Worm (Caenorhabditis elegans) whole organism, young adult: ENCODE data around the gene Y71H2B.8.

Source experiments
- F37B4.10 ChIP-seq: fragments of 200-800 bp; sonication (Bioruptor generic); IDR thresholded peaks from 2 replicates; pipeline ENCODE4 v1.3.6; 2022; ENCODE audit warnings: missing genetic modification characterization, missing compliant biosample characterization
- athp-1 ChIP-seq: sonication (generic microtip); optimal IDR thresholded peaks from 2 replicates; lab custom pipeline; 2017; ENCODE audit warnings: mild to moderate bottlenecking, missing genetic modification characterization, missing compliant biosample characterization
- attf-6 ChIP-seq: fragments of 200-800 bp; sonication (Bioruptor generic); IDR thresholded peaks from 2 replicates; pipeline ENCODE4 v1.3.6; 2022; ENCODE audit warnings: missing genetic modification reagents, missing genetic modification characterization, missing compliant biosample characterization
- ccch-3 ChIP-seq: fragments of 200-800 bp; sonication (Bioruptor generic); optimal IDR thresholded peaks from 2 replicates; lab custom pipeline; 2018; ENCODE audit warnings: mild to moderate bottlenecking, missing genetic modification characterization, missing compliant biosample characterization
- ceh-27 ChIP-seq: fragments of 200-800 bp; sonication (Bioruptor generic); optimal IDR thresholded peaks from 2 replicates; lab custom pipeline; 2018; ENCODE audit warnings: mild to moderate bottlenecking, missing genetic modification characterization, moderate library complexity, missing compliant biosample characterization
- egl-18 ChIP-seq: fragments of 200-800 bp; sonication (Bioruptor generic); IDR thresholded peaks from 2 replicates; pipeline ENCODE4 v1.3.6; 2022; ENCODE audit warnings: missing genetic modification reagents, missing genetic modification characterization, missing compliant biosample characterization
- egl-44 ChIP-seq: fragments of 200-800 bp; sonication (Bioruptor generic); IDR thresholded peaks from 2 replicates; pipeline ENCODE4 v1.3.6; 2022; ENCODE audit warnings: missing genetic modification reagents, missing genetic modification characterization, missing compliant biosample characterization
- lsy-27 ChIP-seq: sonication (generic microtip); optimal IDR thresholded peaks from 2 replicates; lab custom pipeline; 2017; ENCODE audit warnings: missing genetic modification characterization, mild to moderate bottlenecking, missing compliant biosample characterization, antibody characterized with exemption, missing genotype, borderline replicate concordance; ENCODE audit not compliant: insufficient read depth
- nhr-120 ChIP-seq: fragments of 200-800 bp; sonication (Bioruptor generic); IDR thresholded peaks from 2 replicates; pipeline ENCODE4 v1.3.6; 2022; ENCODE audit warnings: missing genetic modification characterization, missing compliant biosample characterization
- nhr-179 ChIP-seq: sonication (generic microtip); optimal IDR thresholded peaks from 2 replicates; lab custom pipeline; 2016; ENCODE audit warnings: mild to moderate bottlenecking, missing genetic modification characterization, missing compliant biosample characterization
- pha-4 ChIP-seq: fragments of 150-350 bp; sonication (generic microtip); optimal IDR thresholded peaks from 2 replicates; lab custom pipeline; 2014; ENCODE audit warnings: missing biosample characterization, missing genetic modification reagents, missing genetic modification characterization
- unc-130 ChIP-seq: sonication (generic microtip); optimal IDR thresholded peaks from 2 replicates; lab custom pipeline; 2016; ENCODE audit warnings: missing genetic modification reagents, missing genetic modification characterization, missing compliant biosample characterization
- ztf-18 ChIP-seq: sonication (generic microtip); optimal IDR thresholded peaks from 2 replicates; lab custom pipeline; 2016; ENCODE audit warnings: missing genotype, mild to moderate bottlenecking, missing genetic modification characterization, missing compliant biosample characterization

DNA sequence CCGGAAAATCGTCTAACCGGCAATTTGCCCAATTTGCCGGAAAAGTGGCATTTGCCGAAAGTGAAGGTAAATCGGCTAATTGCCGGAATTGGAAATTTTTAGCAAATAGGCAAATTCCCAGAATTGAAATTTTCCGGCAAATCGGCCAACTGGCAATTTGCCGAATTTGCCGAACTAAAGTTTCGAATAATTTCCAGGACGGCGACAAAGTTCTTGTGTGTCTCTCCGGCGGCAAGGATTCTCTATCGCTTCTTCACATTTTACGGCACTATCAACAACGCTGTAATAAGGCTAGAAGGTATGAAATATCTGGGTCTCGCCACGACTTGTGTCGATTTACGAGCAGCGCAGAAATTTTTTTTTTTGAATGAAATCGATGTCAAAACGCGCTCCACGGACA, 37.1 kb downstream of the Y71H2B.8 start:
- TF ChIP-seq nhr-179: no peak
- no peak for TF ChIP-seq pha-4 (tag; lab: Kevin White, UChicago)
- no peak for TF ChIP-seq F37B4.10 (GFP tag; lab: Robert Waterston, UW)
- TF ChIP-seq lsy-27 (tag; lab: Kevin White, UChicago): no peak
- TF ChIP-seq ztf-18 (tag; lab: Kevin White, UChicago): no peak
- TF ChIP-seq ceh-27 (GFP tag; lab: Kevin White, UChicago): no peak
- no peak for TF ChIP-seq attf-6 (GFP tag; lab: Robert Waterston, UW)
- TF ChIP-seq egl-44 (GFP tag; lab: Robert Waterston, UW): no peak
- TF ChIP-seq athp-1 (tag; lab: Kevin White, UChicago): no peak
- TF ChIP-seq nhr-120 (GFP tag; lab: Robert Waterston, UW): no peak
- TF ChIP-seq ccch-3 (GFP tag; lab: Kevin White, UChicago): no peak
- TF ChIP-seq unc-130 (GFP tag; lab: Kevin White, UChicago): no peak
- TF ChIP-seq egl-18 (GFP tag; lab: Robert Waterston, UW): no peak
